Worm (Caenorhabditis elegans) whole organism, midembryonic: ENCODE results near the gene C08B6.14.

Experiments used
- cog-1 ChIP-seq: sonication (generic microtip); optimal IDR thresholded peaks from 2 replicates; lab custom pipeline; 2016; ENCODE audit warnings: missing genetic modification characterization, missing compliant biosample characterization
- flt-1 ChIP-seq: fragments of 200-800 bp; sonication (Bioruptor generic); IDR thresholded peaks from 2 replicates; pipeline ENCODE4 v1.3.6; 2022; ENCODE audit warnings: missing genetic modification characterization, missing compliant biosample characterization
- klf-2 ChIP-seq: fragments of 200-800 bp; sonication (Bioruptor generic); conservative IDR thresholded peaks from 2 replicates; pipeline ENCODE4 v1.3.6; 2022; ENCODE audit warnings: missing genetic modification reagents, missing genetic modification characterization, missing compliant biosample characterization
- med-1 ChIP-seq: sonication (generic microtip); optimal IDR thresholded peaks from 2 replicates; lab custom pipeline; 2017; ENCODE audit warnings: missing genetic modification characterization, mild to moderate bottlenecking, missing compliant biosample characterization, antibody characterized with exemption, missing genetic modification reagents; ENCODE audit not compliant: insufficient read depth
- ref-1 ChIP-seq: fragments of 200-800 bp; sonication (Bioruptor generic); conservative IDR thresholded peaks from 2 replicates; pipeline ENCODE4 v1.3.6; 2022; ENCODE audit warnings: missing genetic modification reagents, missing genetic modification characterization, missing compliant biosample characterization
- tab-1 ChIP-seq: fragments of 200-800 bp; sonication (Bioruptor generic); IDR thresholded peaks from 2 replicates; pipeline ENCODE4 v1.3.6; 2022; ENCODE audit warnings: missing genetic modification characterization, missing compliant biosample characterization
- ztf-23 ChIP-seq: fragments of 200-800 bp; sonication (Bioruptor generic); IDR thresholded peaks from 2 replicates; pipeline ENCODE4 v1.3.6; 2022; ENCODE audit warnings: missing genetic modification reagents, missing genetic modification characterization, missing compliant biosample characterization
- ztf-29 ChIP-seq: fragments of 200-800 bp; sonication (Bioruptor generic); IDR thresholded peaks from 2 replicates; pipeline ENCODE4 v1.3.6; 2022; ENCODE audit warnings: missing genetic modification reagents, missing genetic modification characterization, missing compliant biosample characterization

- no peak for TF ChIP-seq ref-1 (GFP tag; lab: Robert Waterston, UW)
- no peak for TF ChIP-seq ztf-29
- TF ChIP-seq klf-2 (GFP tag; lab: Robert Waterston, UW) = no peak
- TF ChIP-seq ztf-23 = no peak
- no peak for TF ChIP-seq cog-1 (tag; lab: Kevin White, UChicago)
- no peak for TF ChIP-seq flt-1 (GFP tag; lab: Robert Waterston, UW)
- TF ChIP-seq tab-1 (GFP tag; lab: Robert Waterston, UW) = no peak
- TF ChIP-seq med-1 (GFP tag; lab: Kevin White, UChicago) = no peak
Measured at ce11 chrV:10104785-10105310, 3.0 kb upstream of the C08B6.14 start, which contains the start of gene ugt-17.
